Fruit fly (Drosophila melanogaster) ovary, adult (tissue): ENCODE data around the gene tal-2A.

Source experiments
- CG17801 ChIP-seq: fragments of 200-800 bp; optimal IDR thresholded peaks from 2 replicates; lab custom pipeline; 2019; ENCODE audit warnings: missing biosample characterization, mild to moderate bottlenecking, missing genetic modification characterization, moderate library complexity; ENCODE audit not compliant: partially characterized antibody

tal-2A gene

DNA sequence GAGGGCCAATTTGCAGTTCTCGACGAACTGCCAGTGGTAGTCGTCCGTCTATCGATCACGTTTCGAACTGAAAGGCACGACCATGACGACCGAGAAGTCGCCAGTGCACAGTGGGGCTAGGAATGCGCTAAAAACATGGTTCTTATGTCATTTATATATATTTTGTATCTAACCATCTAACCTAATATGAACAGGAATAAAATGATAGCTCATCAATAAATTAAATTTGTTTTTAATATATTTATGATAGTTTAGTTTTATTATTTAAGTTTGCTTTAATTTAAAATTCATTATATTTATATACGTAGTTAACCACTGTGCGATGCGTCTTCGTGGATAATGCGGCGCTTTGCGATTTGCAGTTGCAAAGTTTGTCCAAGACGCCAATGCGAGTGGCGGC, 30.7 kb downstream of the tal-2A start:
- TF ChIP-seq CG17801 (GFP tag; lab: Kevin White, UChicago), result no peak

DNA sequence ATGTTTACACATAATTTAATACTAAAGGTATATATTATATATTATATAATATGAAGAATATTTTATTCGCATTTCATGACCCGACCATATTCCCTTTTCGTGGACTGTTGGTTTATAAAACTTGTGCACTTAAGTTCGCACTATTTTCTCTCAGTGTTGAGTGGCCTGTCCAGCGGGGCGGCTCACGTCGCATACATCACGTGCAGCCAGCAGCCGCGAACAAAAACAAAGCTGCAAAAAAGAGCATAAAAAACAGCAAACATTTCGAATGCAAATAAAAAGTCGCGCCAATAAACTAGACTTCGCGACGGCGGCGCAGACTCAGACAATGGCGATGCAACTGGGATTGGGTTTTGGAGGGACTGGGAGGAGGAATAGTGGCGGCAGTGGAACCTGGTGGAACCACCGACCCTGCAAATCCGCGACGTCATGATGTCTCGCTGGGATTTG, 32.4 kb downstream of the tal-2A start:
- no peak for TF ChIP-seq CG17801 (GFP tag; lab: Kevin White, UChicago)

- no peak for TF ChIP-seq CG17801 (GFP tag; lab: Kevin White, UChicago)
Measured at dm6 chr3R:13845926-13846325, 33.0 kb downstream of the tal-2A start.

DNA sequence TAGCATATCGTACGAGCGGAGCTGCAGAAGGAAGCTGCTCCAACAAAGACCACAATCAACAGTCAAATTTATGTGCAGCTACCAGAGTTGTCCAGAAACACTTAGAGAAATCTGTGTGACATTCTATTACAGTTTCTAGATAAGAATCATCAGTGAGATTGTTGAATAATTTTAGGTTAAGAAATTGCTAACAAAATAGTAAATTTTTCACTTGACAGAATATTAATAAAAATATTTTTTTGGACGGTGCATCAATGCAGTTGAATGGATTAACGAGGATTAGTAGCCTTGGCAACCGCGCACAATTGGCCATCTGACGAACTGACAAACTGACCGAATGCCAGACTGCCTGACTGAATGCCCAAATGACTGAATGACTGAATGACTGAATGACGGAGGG, 34.4 kb downstream of the tal-2A start:
- TF ChIP-seq CG17801 (GFP tag; lab: Kevin White, UChicago), result no peak

- no peak for TF ChIP-seq CG17801 (GFP tag; lab: Kevin White, UChicago)
Measured at dm6 chr3R:13848272-13848671, 35.4 kb downstream of the tal-2A start.

DNA sequence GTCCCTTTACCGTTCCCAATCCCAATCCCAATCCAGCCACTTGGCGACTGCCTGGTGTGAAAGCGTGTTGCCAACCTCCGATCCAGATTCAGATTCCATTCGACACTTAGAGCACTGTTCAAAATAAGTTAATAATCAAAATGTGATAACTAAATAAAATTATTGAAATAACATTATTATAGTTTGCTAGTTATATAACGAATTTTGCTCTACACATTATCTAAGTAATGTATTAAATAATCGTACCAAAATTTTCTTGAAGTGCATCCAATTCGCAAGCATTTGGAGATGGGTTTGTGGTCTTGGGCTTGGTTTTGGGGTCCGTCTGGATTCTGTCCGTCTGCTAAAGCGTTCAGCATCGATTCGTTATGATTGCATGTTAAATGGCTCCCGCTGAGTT, 36.4 kb downstream of the tal-2A start:
- TF ChIP-seq CG17801 (GFP tag; lab: Kevin White, UChicago), result no peak

DNA sequence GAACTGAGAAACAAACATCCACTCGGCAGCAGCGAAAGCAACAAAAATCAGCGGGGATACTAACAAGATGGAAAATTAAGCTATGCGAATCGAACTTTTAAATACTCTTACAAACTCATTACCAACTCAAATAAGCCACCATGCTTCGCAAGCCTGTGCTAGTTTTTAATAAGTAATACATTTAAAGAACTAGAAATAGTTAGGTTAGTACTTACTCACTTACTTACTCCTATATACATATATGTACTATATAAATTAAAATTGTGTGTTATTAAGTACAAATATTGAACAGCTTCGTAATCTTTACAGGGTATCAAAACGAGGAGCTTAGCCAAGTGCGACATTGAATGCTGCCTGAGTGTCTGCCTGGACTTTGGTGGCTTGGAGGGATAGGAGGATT, 38.1 kb downstream of the tal-2A start:
- TF ChIP-seq CG17801 (GFP tag; lab: Kevin White, UChicago), result no peak

DNA sequence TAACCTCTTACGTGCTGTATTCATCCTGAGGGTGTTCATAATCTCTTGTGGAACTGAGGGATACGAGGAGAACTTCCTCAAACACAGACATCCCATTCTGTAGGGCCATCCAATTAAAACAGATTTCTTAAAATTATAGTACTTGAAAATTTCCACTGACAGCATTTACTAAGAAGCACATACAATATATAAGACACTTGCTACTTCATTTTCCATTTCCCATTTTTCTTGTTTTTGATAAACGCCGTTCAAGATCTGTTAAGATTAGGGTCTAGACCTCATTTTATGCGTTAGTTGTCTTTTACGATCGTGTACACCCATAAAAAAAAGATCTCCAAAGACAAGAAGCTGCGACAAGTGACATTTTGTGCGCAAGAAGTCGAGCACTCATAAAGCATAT, 42.4 kb downstream of the tal-2A start, which contains the start of gene CG14362:
CG14362 (minus strand) TSS at position 101 of the 400 bp plus-strand sequence.
- no peak for TF ChIP-seq CG17801 (GFP tag; lab: Kevin White, UChicago)

dm6 chr3R:13857339-13857738, 44.4 kb downstream of the tal-2A start:
- no peak for TF ChIP-seq CG17801 (GFP tag; lab: Kevin White, UChicago)

DNA sequence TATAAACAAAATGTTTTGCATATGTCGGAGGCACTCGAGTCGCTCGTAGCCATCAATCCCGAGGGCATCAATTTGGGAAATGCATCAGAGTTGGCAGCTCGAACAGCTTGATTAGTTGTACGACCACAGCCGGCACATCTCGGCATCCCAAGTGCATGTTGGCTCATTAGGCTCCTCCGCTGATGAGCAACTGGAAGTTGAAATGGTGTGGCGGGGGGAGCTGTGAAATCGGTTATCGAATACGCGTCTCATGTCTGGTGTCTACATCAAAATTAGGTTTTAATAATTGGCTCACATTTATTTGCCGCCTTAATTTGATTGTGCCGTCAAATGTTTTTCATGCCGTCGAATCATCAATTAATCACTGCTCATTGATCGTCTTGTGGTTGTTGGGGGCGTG, 46.3 kb downstream of the tal-2A start:
- no peak for TF ChIP-seq CG17801 (GFP tag; lab: Kevin White, UChicago)

- TF ChIP-seq CG17801 (GFP tag; lab: Kevin White, UChicago), result no peak
Measured at dm6 chr3R:13861805-13862204, 48.9 kb downstream of the tal-2A start.
